Fruit fly (Drosophila melanogaster): ENCODE data around the gene CG15824.

- TF ChIP-seq CG12605 (GFP tag; IDR thresholded peaks at IDR 0.05) (peak; percentile 42), CG10348 (GFP tag; IDR thresholded peaks at IDR 0.05) (no peak)
These were observed 36.8 kb downstream of the CG15824 start for dm6 chr2L:847988-848622.
